Worm (Caenorhabditis elegans): ENCODE results near the gene T15B12.2.
A peak's percentile ranks its signal among the peaks of the same experiment; 100 is the strongest.

The T15B12.2 gene

ce11 chrIII:5280228-5280627 lies 21.5 kb downstream of the T15B12.2 start:
- TF ChIP-seq nhr-84 (tag; optimal IDR thresholded peaks at IDR 0.05) (no peak), egl-27 (tag; optimal IDR thresholded peaks at IDR 0.05) (no peak), mep-1 (tag; optimal IDR thresholded peaks at IDR 0.05) (peak; percentile 16), xbp-1 (tag; optimal IDR thresholded peaks at IDR 0.05) (no peak), sox-4 (tag; optimal IDR thresholded peaks at IDR 0.05) (no peak), ets-5 (GFP tag; IDR thresholded peaks at IDR 0.05) (no peak), nhr-47 (tag; optimal IDR thresholded peaks at IDR 0.05) (no peak), vab-15 (tag; optimal IDR thresholded peaks at IDR 0.05) (no peak), pax-3 (tag; optimal IDR thresholded peaks at IDR 0.05) (no peak), nhr-76 (tag; optimal IDR thresholded peaks at IDR 0.05) (no peak), nhr-85 (tag) (no peak), lin-39 (tag; optimal IDR thresholded peaks at IDR 0.05) (no peak), skn-1 (tag; optimal IDR thresholded peaks at IDR 0.05) (no peak), C34B4.2 (tag; optimal IDR thresholded peaks at IDR 0.05) (no peak), nhr-11 (tag; optimal IDR thresholded peaks at IDR 0.05) (no peak), unc-130 (tag; optimal IDR thresholded peaks at IDR 0.05) (no peak), unc-62 (GFP tag; optimal IDR thresholded peaks at IDR 0.05) (no peak), lsy-2 (tag; optimal IDR thresholded peaks at IDR 0.05) (peak in 1 of 2 experiments; percentile 35), ceh-63 (GFP tag; optimal IDR thresholded peaks at IDR 0.05) (no peak), alr-1 (tag; optimal IDR thresholded peaks at IDR 0.05; ENCODE audit: borderline replicate concordance) (no peak), nhr-12 (tag; optimal IDR thresholded peaks at IDR 0.05) (no peak), grh-1 (GFP tag; IDR thresholded peaks at IDR 0.05) (no peak), lir-3 (tag; optimal IDR thresholded peaks at IDR 0.05; ENCODE audit: poor library complexity) (no peak), ceh-82 (tag; optimal IDR thresholded peaks at IDR 0.05) (peak in 1 of 3 experiments; percentile 35), ceh-88 (GFP tag; IDR thresholded peaks at IDR 0.05) (no peak), jun-1 (tag; optimal IDR thresholded peaks at IDR 0.05) (no peak), hlh-4 (tag; optimal IDR thresholded peaks at IDR 0.05) (no peak), fkh-8 (tag; optimal IDR thresholded peaks at IDR 0.05) (no peak), isw-1 (GFP tag; IDR thresholded peaks at IDR 0.05) (no peak), lin-35 (GFP tag; optimal IDR thresholded peaks at IDR 0.05) (peak in 1 of 2 experiments; percentile 26), pqm-1 (tag; optimal IDR thresholded peaks at IDR 0.05) (no peak), Y116A8C.19 (tag; optimal IDR thresholded peaks at IDR 0.05; ENCODE audit: borderline replicate concordance) (no peak), mab-9 (GFP tag; IDR thresholded peaks at IDR 0.05) (no peak), blmp-1 (tag; optimal IDR thresholded peaks at IDR 0.05) (no peak), pag-3 (tag; optimal IDR thresholded peaks at IDR 0.05; ENCODE audit: borderline replicate concordance, insufficient read depth) (no peak), snu-23 (GFP tag; optimal IDR thresholded peaks at IDR 0.05) (peak; percentile 31), C16A3.4 (tag; optimal IDR thresholded peaks at IDR 0.05) (no peak), fkh-10 (GFP tag; optimal IDR thresholded peaks at IDR 0.05) (no peak), fos-1 (tag; optimal IDR thresholded peaks at IDR 0.05) (no peak), swsn-7 (tag; optimal IDR thresholded peaks at IDR 0.05) (peak; percentile 0), ama-1 (optimal IDR thresholded peaks at IDR 0.05) (no peak), efl-3 (GFP tag; optimal IDR thresholded peaks at IDR 0.05) (no peak), nhr-20 (tag; optimal IDR thresholded peaks at IDR 0.05) (no peak), mef-2 (tag; optimal IDR thresholded peaks at IDR 0.05) (no peak), nhr-71 (tag; optimal IDR thresholded peaks at IDR 0.05) (peak; percentile 32), nhr-19 (GFP tag; conservative IDR thresholded peaks at IDR 0.05) (peak; percentile 59), lin-14 (GFP tag; optimal IDR thresholded peaks at IDR 0.05) (peak; percentile 77), efl-1 (optimal IDR thresholded peaks at IDR 0.05) (peak; percentile 38 to 61), efl-1 (GFP tag; optimal IDR thresholded peaks at IDR 0.05 in 1 of 2) (peak in 1 of 2 experiments; percentile 92), nhr-237 (tag; optimal IDR thresholded peaks at IDR 0.05) (no peak), ztf-11 (tag; optimal IDR thresholded peaks at IDR 0.05) (no peak), tbx-2 (tag; optimal IDR thresholded peaks at IDR 0.05) (peak; percentile 5), unc-98 (GFP tag; IDR thresholded peaks at IDR 0.05) (no peak), dpl-1 (GFP tag; optimal IDR thresholded peaks at IDR 0.05) (peak in 1 of 3 experiments; percentile 20)
